Fruit fly (Drosophila melanogaster): Measurements from ENCODE around the gene CG4229.

CG4229 gene

dm6 chr3L:16566093-16566492 lies 9.5 kb downstream of the CG4229 start (continued):
- TF ChIP-seq CG4730 (GFP tag; IDR thresholded peaks at IDR 0.05), result no peak
- no peak for TF ChIP-seq Nf-YB (GFP tag; optimal IDR thresholded peaks at IDR 0.05)
- no peak for TF ChIP-seq CkIIα-i1 (GFP tag; IDR thresholded peaks at IDR 0.05)
- no peak for TF ChIP-seq CG17385 (GFP tag; optimal IDR thresholded peaks at IDR 0.05)
- TF ChIP-seq Atf-2 (GFP tag; optimal IDR thresholded peaks at IDR 0.05), result no peak
- no peak for TF ChIP-seq Fer1 (GFP tag; optimal IDR thresholded peaks at IDR 0.05)
- no peak for TF ChIP-seq Atf3 (GFP tag; optimal IDR thresholded peaks at IDR 0.05)
- 0 out of 2 replicates have a peak, but pooled peaks have one; percentile 15 for TF ChIP-seq Ada2b (GFP tag; IDR thresholded peaks at IDR 0.05)
- no peak for TF ChIP-seq CG11093 (GFP tag; IDR thresholded peaks at IDR 0.05)
- TF ChIP-seq dati (GFP tag; IDR thresholded peaks at IDR 0.05), result no peak
- no peak for TF ChIP-seq ranshi (GFP tag; IDR thresholded peaks at IDR 0.05)
- TF ChIP-seq ssp (GFP tag; IDR thresholded peaks at IDR 0.05), result no peak
- TF ChIP-seq so (GFP tag; IDR thresholded peaks at IDR 0.05), result no peak
- no peak for TF ChIP-seq onecut (GFP tag; IDR thresholded peaks at IDR 0.05)
- TF ChIP-seq pan (optimal IDR thresholded peaks at IDR 0.05), result no peak
- TF ChIP-seq pan (GFP tag; optimal IDR thresholded peaks at IDR 0.05 in 1 of 2, IDR thresholded peaks at IDR 0.05 in 1 of 2), result peak in 1 of 2 experiments; percentile 25
- TF ChIP-seq CG17359 (tag; optimal IDR thresholded peaks at IDR 0.05), result no peak
- no peak for TF ChIP-seq inv (GFP tag; IDR thresholded peaks at IDR 0.05; ENCODE audit: partially characterized antibody)
- no peak; the same call in 1 of the 2 replicates for TF ChIP-seq seq (GFP tag; IDR thresholded peaks at IDR 0.05)
- no peak for TF ChIP-seq HLH54F (GFP tag; optimal IDR thresholded peaks at IDR 0.05)
- no peak for TF ChIP-seq D19A (tag; optimal IDR thresholded peaks at IDR 0.05)
- TF ChIP-seq Sox100B (GFP tag; optimal IDR thresholded peaks at IDR 0.05), result no peak
- no peak for TF ChIP-seq schlank (tag; optimal IDR thresholded peaks at IDR 0.05)
- no peak for TF ChIP-seq Dbx (GFP tag; IDR thresholded peaks at IDR 0.05)
- TF ChIP-seq fd96Cb (tag; optimal IDR thresholded peaks at IDR 0.05), result no peak
- peak; percentile 34 for TF ChIP-seq dmrt11E (tag; optimal IDR thresholded peaks at IDR 0.05)
- TF ChIP-seq gce (GFP tag; IDR thresholded peaks at IDR 0.05), result no peak
- TF ChIP-seq CG1603 (tag; optimal IDR thresholded peaks at IDR 0.05), result no peak
- no peak for TF ChIP-seq Nf-YA (GFP tag; IDR thresholded peaks at IDR 0.05)
- no peak for TF ChIP-seq zf30C (GFP tag; optimal IDR thresholded peaks at IDR 0.05)
- TF ChIP-seq CG9797 (GFP tag; optimal IDR thresholded peaks at IDR 0.05), result no peak
- no peak for TF ChIP-seq CG13894 (tag; optimal IDR thresholded peaks at IDR 0.05)
- TF ChIP-seq CG8478 (optimal IDR thresholded peaks at IDR 0.05), result no peak
- TF ChIP-seq CG4617 (GFP tag; optimal IDR thresholded peaks at IDR 0.05; ENCODE audit: borderline replicate concordance), result no peak
- TF ChIP-seq crc (GFP tag; optimal IDR thresholded peaks at IDR 0.05), result no peak
- TF ChIP-seq Rfx (GFP tag; IDR thresholded peaks at IDR 0.05), result no peak
- no peak for TF ChIP-seq CG12071 (GFP tag; optimal IDR thresholded peaks at IDR 0.05)
- no peak for TF ChIP-seq cwo (GFP tag; optimal IDR thresholded peaks at IDR 0.05)
- TF ChIP-seq CG18619 (GFP tag; optimal IDR thresholded peaks at IDR 0.05), result no peak
- no peak for TF ChIP-seq CG11723 (GFP tag; optimal IDR thresholded peaks at IDR 0.05)
- TF ChIP-seq CG15601 (tag; optimal IDR thresholded peaks at IDR 0.05), result no peak
- no peak for TF ChIP-seq Rx (GFP tag; IDR thresholded peaks at IDR 0.05)
- peak; percentile 30 for TF ChIP-seq phol (tag; optimal IDR thresholded peaks at IDR 0.05)
- no peak for TF ChIP-seq mam (GFP tag; optimal IDR thresholded peaks at IDR 0.05)
- no peak for TF ChIP-seq ato (GFP tag; IDR thresholded peaks at IDR 0.05; ENCODE audit: partially characterized antibody)
- no peak for TF ChIP-seq grn (GFP tag; optimal IDR thresholded peaks at IDR 0.05)
- peak; percentile 39 for TF ChIP-seq CG11504 (tag; optimal IDR thresholded peaks at IDR 0.05)
- no peak for TF ChIP-seq run (tag; optimal IDR thresholded peaks at IDR 0.05)
- TF ChIP-seq CG10959 (GFP tag; IDR thresholded peaks at IDR 0.05), result no peak
- no peak for TF ChIP-seq CG2199 (GFP tag; IDR thresholded peaks at IDR 0.05)
- no peak for TF ChIP-seq sim (GFP tag; IDR thresholded peaks at IDR 0.05)
- no peak for TF ChIP-seq CG13287 (GFP tag; IDR thresholded peaks at IDR 0.05; ENCODE audit: partially characterized antibody)
- no peak for TF ChIP-seq CG6254 (GFP tag; optimal IDR thresholded peaks at IDR 0.05)
